Worm (Caenorhabditis elegans) whole organism, L4/young adult: Measurements from ENCODE around the gene F01G10.9.

Source experiments
- dao-5 ChIP-seq: sonication (generic microtip); optimal IDR thresholded peaks from 2 replicates; lab custom pipeline; 2016; ENCODE audit warnings: missing genotype, missing genetic modification characterization, moderate library complexity, missing compliant biosample characterization
- him-1 ChIP-seq: sonication (generic microtip); optimal IDR thresholded peaks from 2 replicates; lab custom pipeline; 2016; ENCODE audit warnings: missing genotype, missing genetic modification reagents, missing genetic modification characterization, missing compliant biosample characterization

- TF ChIP-seq dao-5 (tag; lab: Kevin White, UChicago) (no peak), him-1 (tag; lab: Kevin White, UChicago) (no peak)
Measured at ce11 chrIV:10219208-10219607, 40.2 kb downstream of the F01G10.9 start, which contains the start of gene qns-1.
